Fruit fly (Drosophila melanogaster): ENCODE data around the gene ND-75.

ND-75 gene

dm6 chrX:8211094-8211730 lies 40.3 kb downstream of the ND-75 start (continued):
- TF ChIP-seq pita (GFP tag; optimal IDR thresholded peaks at IDR 0.05) = no peak
- no peak for TF ChIP-seq sqz (GFP tag; optimal IDR thresholded peaks at IDR 0.05)
- no peak for TF ChIP-seq tio (GFP tag; optimal IDR thresholded peaks at IDR 0.05)
- TF ChIP-seq nom (GFP tag; optimal IDR thresholded peaks at IDR 0.05) = peak; percentile 68
- peak; percentile 12 for TF ChIP-seq HHEX (GFP tag; optimal IDR thresholded peaks at IDR 0.05)
- TF ChIP-seq ap (GFP tag; IDR thresholded peaks at IDR 0.05) = no peak
- peak; percentile 7 for TF ChIP-seq CG30431 (GFP tag; optimal IDR thresholded peaks at IDR 0.05)
- no peak for TF ChIP-seq CG8924 (tag; optimal IDR thresholded peaks at IDR 0.05)
- TF ChIP-seq tna (GFP tag; IDR thresholded peaks at IDR 0.05; ENCODE audit: partially characterized antibody) = no peak
- no peak for TF ChIP-seq kah (GFP tag; optimal IDR thresholded peaks at IDR 0.05)
- TF ChIP-seq Six4 (GFP tag; optimal IDR thresholded peaks at IDR 0.05) = no peak
- TF ChIP-seq CG14860 (GFP tag; IDR thresholded peaks at IDR 0.05; ENCODE audit: partially characterized antibody) = no peak
- TF ChIP-seq Hand (GFP tag; optimal IDR thresholded peaks at IDR 0.05) = no peak
- TF ChIP-seq Hmx (GFP tag; optimal IDR thresholded peaks at IDR 0.05) = no peak
- peak; percentile 3 for TF ChIP-seq Hmr (GFP tag; optimal IDR thresholded peaks at IDR 0.05)
- no peak for TF ChIP-seq bowl (GFP tag; IDR thresholded peaks at IDR 0.05)
- TF ChIP-seq CG18619 (GFP tag; optimal IDR thresholded peaks at IDR 0.05) = no peak
- TF ChIP-seq CG7987 (GFP tag; optimal IDR thresholded peaks at IDR 0.05) = no peak
- no peak for TF ChIP-seq CG43689 (GFP tag; IDR thresholded peaks at IDR 0.05)
- TF ChIP-seq CG9727 (GFP tag; optimal IDR thresholded peaks at IDR 0.05) = peak; percentile 48
- no peak for TF ChIP-seq CG9437 (GFP tag; optimal IDR thresholded peaks at IDR 0.05)
- peak; percentile 23 for TF ChIP-seq bab2 (GFP tag; optimal IDR thresholded peaks at IDR 0.05)
- TF ChIP-seq CG5953 (GFP tag; IDR thresholded peaks at IDR 0.05) = no peak
- no peak for TF ChIP-seq ttk (GFP tag; IDR thresholded peaks at IDR 0.05)
- no peak for TF ChIP-seq Trl (optimal IDR thresholded peaks at IDR 0.05)
- TF ChIP-seq Trl (GFP tag; optimal IDR thresholded peaks at IDR 0.05) = no peak
- no peak for TF ChIP-seq gsb (GFP tag; IDR thresholded peaks at IDR 0.05)
- no peak for TF ChIP-seq hkb (optimal IDR thresholded peaks at IDR 0.05)
- TF ChIP-seq hkb (GFP tag; IDR thresholded peaks at IDR 0.05) = no peak
- TF ChIP-seq CG2678 (tag; optimal IDR thresholded peaks at IDR 0.05) = peak; percentile 31
- no peak for TF ChIP-seq CG8359 (GFP tag; optimal IDR thresholded peaks at IDR 0.05; ENCODE audit: borderline replicate concordance)
- no peak for TF ChIP-seq CG14667 (GFP tag; IDR thresholded peaks at IDR 0.05)
- TF ChIP-seq hth (optimal IDR thresholded peaks at IDR 0.05) = no peak
- no peak for TF ChIP-seq Nf-YC (tag; optimal IDR thresholded peaks at IDR 0.05)
- TF ChIP-seq nmo (GFP tag; optimal IDR thresholded peaks at IDR 0.05) = peak; percentile 30
- TF ChIP-seq ewg (GFP tag; optimal IDR thresholded peaks at IDR 0.05) = no peak
- TF ChIP-seq CG11560 (tag; IDR thresholded peaks at IDR 0.05) = no peak
- no peak for TF ChIP-seq sug (tag; optimal IDR thresholded peaks at IDR 0.05)
- peak; percentile 32; the same call in 1 of the 2 replicates for TF ChIP-seq sens-2 (GFP tag; IDR thresholded peaks at IDR 0.05)
- 0 out of 2 replicates have a peak, but pooled peaks have one; percentile 28 for TF ChIP-seq chm (GFP tag; IDR thresholded peaks at IDR 0.05)
- no peak for TF ChIP-seq btn (GFP tag; optimal IDR thresholded peaks at IDR 0.05)
- no peak for TF ChIP-seq CG4282 (GFP tag; optimal IDR thresholded peaks at IDR 0.05)
- TF ChIP-seq caup (GFP tag; optimal IDR thresholded peaks at IDR 0.05; ENCODE audit: severe bottlenecking) = no peak
- no peak for TF ChIP-seq CG3995 (GFP tag; optimal IDR thresholded peaks at IDR 0.05)
- TF ChIP-seq Abd-B (GFP tag; optimal IDR thresholded peaks at IDR 0.05) = no peak
- peak; percentile 25 for TF ChIP-seq twi (tag; optimal IDR thresholded peaks at IDR 0.05)
- peak; percentile 43 for TF ChIP-seq gem (tag; optimal IDR thresholded peaks at IDR 0.05)
- no peak for TF ChIP-seq NfI (GFP tag; optimal IDR thresholded peaks at IDR 0.05)
- no peak for TF ChIP-seq CG16779 (GFP tag; IDR thresholded peaks at IDR 0.05)
- no peak for TF ChIP-seq CG10321 (GFP tag; IDR thresholded peaks at IDR 0.05)
- peak; percentile 8 for TF ChIP-seq CG13424 (tag; optimal IDR thresholded peaks at IDR 0.05)
